Worm (Caenorhabditis elegans): ENCODE data around the gene Y71H2AM.29.

The Y71H2AM.29 gene

ce11 chrIII:2832483-2832882 lies at the start of gene Y71H2AM.29:
TSS of gene Y71H2AM.29 (plus strand) at chrIII:2832783.
- TF ChIP-seq ama-1 (optimal IDR thresholded peaks at IDR 0.05) (no peak), nhr-25 (tag; optimal IDR thresholded peaks at IDR 0.05) (no peak), unc-55 (GFP tag; optimal IDR thresholded peaks at IDR 0.05) (no peak), nhr-77 (tag; optimal IDR thresholded peaks at IDR 0.05) (no peak), sem-4 (tag; optimal IDR thresholded peaks at IDR 0.05) (no peak), lin-13 (GFP tag; optimal IDR thresholded peaks at IDR 0.05) (no peak), nhr-23 (tag; optimal IDR thresholded peaks at IDR 0.05) (no peak), egl-27 (tag; optimal IDR thresholded peaks at IDR 0.05) (no peak), mab-5 (tag; optimal IDR thresholded peaks at IDR 0.05) (no peak), skn-1 (tag; optimal IDR thresholded peaks at IDR 0.05) (no peak), nhr-10 (tag; optimal IDR thresholded peaks at IDR 0.05) (no peak), nhr-12 (tag; optimal IDR thresholded peaks at IDR 0.05) (no peak), F13H6.1 (tag; optimal IDR thresholded peaks at IDR 0.05) (no peak), ZK546.5 (tag; optimal IDR thresholded peaks at IDR 0.05) (no peak), unc-62 (GFP tag; optimal IDR thresholded peaks at IDR 0.05) (no peak), mbf-1 (tag; optimal IDR thresholded peaks at IDR 0.05) (no peak), ceh-16 (tag; optimal IDR thresholded peaks at IDR 0.05) (no peak), nhr-6 (tag; optimal IDR thresholded peaks at IDR 0.05) (no peak)

DNA sequence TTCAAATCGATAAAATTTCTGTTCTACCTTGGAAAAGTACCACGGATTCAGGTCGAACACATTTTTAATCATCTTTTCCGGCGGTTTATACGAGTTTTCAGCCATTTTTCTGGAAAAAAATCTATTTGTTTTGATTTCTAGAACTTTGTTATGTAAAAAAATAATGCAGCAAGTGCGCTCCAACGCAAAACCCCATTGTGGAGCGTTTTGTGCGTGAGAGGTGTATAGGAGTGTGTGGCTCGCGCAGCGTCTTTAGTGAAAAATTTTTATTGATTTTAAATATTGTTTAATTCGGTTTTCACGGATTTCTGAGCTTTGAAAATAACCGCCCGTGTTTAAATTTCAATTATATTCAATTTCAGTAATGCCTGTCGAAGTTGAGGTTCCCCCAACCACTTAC lies 46.7 kb upstream of the Y71H2AM.29 start, which contains the start of gene Y71H2AM.20:
Y71H2AM.20 (minus strand) TSS at position 109 of the 400 bp plus-strand sequence.
- no peak for TF ChIP-seq mbf-1 (tag; optimal IDR thresholded peaks at IDR 0.05)
- TF ChIP-seq elt-3 (tag; optimal IDR thresholded peaks at IDR 0.05): no peak
- TF ChIP-seq nhr-10 (tag; optimal IDR thresholded peaks at IDR 0.05): peak; percentile 38
- no peak for TF ChIP-seq dmd-4 (tag; optimal IDR thresholded peaks at IDR 0.05)
- peak; percentile 98 for TF ChIP-seq fos-1 (tag; optimal IDR thresholded peaks at IDR 0.05)
- TF ChIP-seq gmeb-1 (tag; optimal IDR thresholded peaks at IDR 0.05): peak; percentile 89
- TF ChIP-seq nhr-237 (tag; optimal IDR thresholded peaks at IDR 0.05): peak; percentile 49
- peak; percentile 93 for TF ChIP-seq nhr-21 (tag; optimal IDR thresholded peaks at IDR 0.05)
- peak; percentile 85 for TF ChIP-seq nhr-77 (tag; optimal IDR thresholded peaks at IDR 0.05)
- TF ChIP-seq ztf-11 (tag; optimal IDR thresholded peaks at IDR 0.05): no peak
- peak; percentile 98 for TF ChIP-seq lin-13 (GFP tag; optimal IDR thresholded peaks at IDR 0.05)
- TF ChIP-seq crh-2 (tag; optimal IDR thresholded peaks at IDR 0.05): peak; percentile 99
- peak; percentile 93 for TF ChIP-seq F13H6.1 (tag; optimal IDR thresholded peaks at IDR 0.05)
- peak; percentile 84 for TF ChIP-seq skn-1 (tag; optimal IDR thresholded peaks at IDR 0.05)
- peak; percentile 45 for TF ChIP-seq R02D3.7 (tag; optimal IDR thresholded peaks at IDR 0.05)
- peak; percentile 71 for TF ChIP-seq ama-1 (optimal IDR thresholded peaks at IDR 0.05)
- TF ChIP-seq peb-1 (tag; optimal IDR thresholded peaks at IDR 0.05): no peak
- peak; percentile 99 for TF ChIP-seq C34F6.9 (tag; optimal IDR thresholded peaks at IDR 0.05)
- no peak for TF ChIP-seq nhr-11 (tag; optimal IDR thresholded peaks at IDR 0.05)
- peak; percentile 96 for TF ChIP-seq ztf-4 (tag; optimal IDR thresholded peaks at IDR 0.05)
- no peak for TF ChIP-seq unc-39 (tag; optimal IDR thresholded peaks at IDR 0.05)
- TF ChIP-seq Y55F3AM.14 (GFP tag; optimal IDR thresholded peaks at IDR 0.05): peak; percentile 87
- TF ChIP-seq lin-39 (tag; optimal IDR thresholded peaks at IDR 0.05): no peak
- TF ChIP-seq snpc-4 (tag; optimal IDR thresholded peaks at IDR 0.05): peak; percentile 77
- TF ChIP-seq sma-9 (GFP tag; optimal IDR thresholded peaks at IDR 0.05): peak; percentile 92
- no peak for TF ChIP-seq sma-9 (tag; optimal IDR thresholded peaks at IDR 0.05)
- peak; percentile 96 for TF ChIP-seq zag-1 (tag; optimal IDR thresholded peaks at IDR 0.05)
- TF ChIP-seq nhr-6 (tag; optimal IDR thresholded peaks at IDR 0.05): peak; percentile 94
- no peak for TF ChIP-seq elt-1 (tag; optimal IDR thresholded peaks at IDR 0.05)
- peak; percentile 59 for TF ChIP-seq alr-1 (tag; optimal IDR thresholded peaks at IDR 0.05)
- peak; percentile 94 for TF ChIP-seq nhr-129 (tag; optimal IDR thresholded peaks at IDR 0.05)
- TF ChIP-seq nhr-12 (tag; optimal IDR thresholded peaks at IDR 0.05): peak; percentile 49
- TF ChIP-seq mdl-1 (tag; optimal IDR thresholded peaks at IDR 0.05): peak in 1 of 2 experiments; percentile 75
- TF ChIP-seq aly-2 (tag; optimal IDR thresholded peaks at IDR 0.05): no peak
- peak; percentile 89 for TF ChIP-seq lin-11 (tag; optimal IDR thresholded peaks at IDR 0.05)
- peak; percentile 60 for TF ChIP-seq ZK546.5 (tag; optimal IDR thresholded peaks at IDR 0.05)
- peak; percentile 97 for TF ChIP-seq sem-4 (tag; optimal IDR thresholded peaks at IDR 0.05)
- TF ChIP-seq ztf-1 (GFP tag; conservative IDR thresholded peaks at IDR 0.05): no peak
- TF ChIP-seq egl-27 (tag; optimal IDR thresholded peaks at IDR 0.05): peak; percentile 78
- peak; percentile 96 for TF ChIP-seq sma-3 (GFP tag; optimal IDR thresholded peaks at IDR 0.05)
- TF ChIP-seq lsy-2 (tag; optimal IDR thresholded peaks at IDR 0.05): peak; percentile 92 to 98
- no peak for TF ChIP-seq nhr-23 (tag; optimal IDR thresholded peaks at IDR 0.05)
- TF ChIP-seq unc-62 (GFP tag; optimal IDR thresholded peaks at IDR 0.05): no peak
- TF ChIP-seq blmp-1 (tag; optimal IDR thresholded peaks at IDR 0.05; ENCODE audit: insufficient read depth): peak; percentile 60
- peak; percentile 44 for TF ChIP-seq ceh-16 (tag; optimal IDR thresholded peaks at IDR 0.05)
- TF ChIP-seq unc-55 (GFP tag; optimal IDR thresholded peaks at IDR 0.05): peak; percentile 99
- peak; percentile 84 for TF ChIP-seq ceh-82 (tag; optimal IDR thresholded peaks at IDR 0.05)
- peak; percentile 97 for TF ChIP-seq nhr-25 (tag; optimal IDR thresholded peaks at IDR 0.05)
- peak; percentile 88 for TF ChIP-seq mab-5 (tag; optimal IDR thresholded peaks at IDR 0.05)
